Worm (Caenorhabditis elegans) whole organism, L3 larva: ENCODE data around the gene srz-12.

ENCODE experiments used
- ZK546.5 ChIP-seq: sonication (generic microtip); optimal IDR thresholded peaks from 2 replicates; lab custom pipeline; 2017; ENCODE audit warnings: missing biosample characterization, missing genetic modification characterization
- aly-2 ChIP-seq: fragments of 150-350 bp; optimal IDR thresholded peaks from 2 replicates; lab custom pipeline; 2014; ENCODE audit warnings: missing biosample characterization, missing genetic modification characterization
- ama-1 ChIP-seq: fragments of 150-350 bp; optimal IDR thresholded peaks from 2 replicates; lab custom pipeline; 2018
- ceh-16 ChIP-seq: sonication (generic microtip); optimal IDR thresholded peaks from 2 replicates; lab custom pipeline; 2017; ENCODE audit warnings: missing biosample characterization, missing genetic modification characterization
- ceh-28 ChIP-seq: fragments of 150-350 bp; optimal IDR thresholded peaks from 2 replicates; lab custom pipeline; 2014; ENCODE audit warnings: missing biosample characterization, missing genetic modification reagents, missing genetic modification characterization
- ceh-9 ChIP-seq: sonication (generic microtip); optimal IDR thresholded peaks from 2 replicates; lab custom pipeline; 2018; ENCODE audit warnings: missing biosample characterization, missing genetic modification characterization
- daf-12 ChIP-seq: fragments of 150-350 bp; optimal IDR thresholded peaks from 2 replicates; lab custom pipeline; 2014; ENCODE audit warnings: missing biosample characterization, missing genetic modification reagents, missing genetic modification characterization
- egl-5 ChIP-seq: fragments of 150-350 bp; optimal IDR thresholded peaks from 2 replicates; lab custom pipeline; 2017; ENCODE audit warnings: missing biosample characterization, missing genetic modification reagents, missing genetic modification characterization, inconsistent platforms
- elt-1 ChIP-seq: fragments of 150-350 bp; optimal IDR thresholded peaks from 2 replicates; lab custom pipeline; 2014; ENCODE audit warnings: missing biosample characterization, missing genetic modification characterization
- elt-2 ChIP-seq: sonication (generic microtip); optimal IDR thresholded peaks from 2 replicates; lab custom pipeline; 2016; ENCODE audit warnings: missing genetic modification reagents, mild to moderate bottlenecking, missing genetic modification characterization, missing compliant biosample characterization
- elt-3 ChIP-seq, 3 experiments: fragments of 150-350 bp in 1 of 3; sonication (generic microtip) in 2 of 3; optimal IDR thresholded peaks; 2 replicates in 2 of 3; 4 replicates in 1 of 3; lab custom pipeline; 2014 to 2017; ENCODE audit warnings: missing biosample characterization in 3 of 3, missing genetic modification characterization in 3 of 3
- eor-1 ChIP-seq, 2 experiments: fragments of 150-350 bp; optimal IDR thresholded peaks; 2 replicates each; lab custom pipeline; 2014 to 2018; ENCODE audit warnings: missing biosample characterization in 2 of 2, missing genetic modification characterization in 2 of 2
- fkh-10 ChIP-seq: sonication (generic microtip); optimal IDR thresholded peaks from 2 replicates; lab custom pipeline; 2017; ENCODE audit warnings: missing biosample characterization, missing genetic modification reagents, missing genetic modification characterization
- fos-1 ChIP-seq: fragments of 150-350 bp; optimal IDR thresholded peaks from 2 replicates; lab custom pipeline; 2014; ENCODE audit warnings: missing biosample characterization, missing genetic modification characterization
- hmg-11 ChIP-seq: sonication (generic microtip); optimal IDR thresholded peaks from 2 replicates; lab custom pipeline; 2016; ENCODE audit warnings: missing genetic modification characterization, missing compliant biosample characterization
- jun-1 ChIP-seq: fragments of 150-350 bp; optimal IDR thresholded peaks from 2 replicates; lab custom pipeline; 2014; ENCODE audit warnings: missing biosample characterization, missing genetic modification reagents, missing genetic modification characterization
- lin-15B ChIP-seq: fragments of 150-350 bp; optimal IDR thresholded peaks from 2 replicates; lab custom pipeline; 2014; ENCODE audit warnings: missing biosample characterization, missing genetic modification characterization
- lin-39 ChIP-seq: fragments of 150-350 bp; optimal IDR thresholded peaks from 2 replicates; lab custom pipeline; 2018; ENCODE audit warnings: missing biosample characterization, missing genetic modification reagents, missing genetic modification characterization
- nhr-11 ChIP-seq: fragments of 150-350 bp; optimal IDR thresholded peaks from 2 replicates; lab custom pipeline; 2014; ENCODE audit warnings: missing biosample characterization, missing genetic modification characterization
- nhr-12 ChIP-seq: fragments of 150-350 bp; optimal IDR thresholded peaks from 2 replicates; lab custom pipeline; 2014; ENCODE audit warnings: missing biosample characterization, missing genetic modification characterization
- nhr-25 ChIP-seq: sonication (generic microtip); optimal IDR thresholded peaks from 2 replicates; lab custom pipeline; 2017; ENCODE audit warnings: missing biosample characterization, missing genetic modification characterization
- nhr-28 ChIP-seq: fragments of 150-350 bp; optimal IDR thresholded peaks from 2 replicates; lab custom pipeline; 2014; ENCODE audit warnings: missing biosample characterization, missing genetic modification characterization
- nhr-43 ChIP-seq: sonication (generic microtip); optimal IDR thresholded peaks from 2 replicates; lab custom pipeline; 2016; ENCODE audit warnings: mild to moderate bottlenecking, missing genetic modification characterization, missing compliant biosample characterization; ENCODE audit not compliant: poor library complexity, severe bottlenecking
- nhr-67 ChIP-seq: fragments of 150-350 bp; optimal IDR thresholded peaks from 2 replicates; lab custom pipeline; 2014; ENCODE audit warnings: missing biosample characterization, missing genetic modification characterization
- pha-4 ChIP-seq: fragments of 150-350 bp; optimal IDR thresholded peaks from 2 replicates; lab custom pipeline; 2014; ENCODE audit warnings: missing biosample characterization, missing genetic modification reagents, missing genetic modification characterization
- pqm-1 ChIP-seq: fragments of 150-350 bp; optimal IDR thresholded peaks from 2 replicates; lab custom pipeline; 2017; ENCODE audit warnings: missing biosample characterization, missing genetic modification characterization, inconsistent platforms
- sea-2 ChIP-seq: fragments of 150-350 bp; sonication (generic microtip); optimal IDR thresholded peaks from 4 replicates; lab custom pipeline; 2014; ENCODE audit warnings: missing biosample characterization, missing genetic modification reagents, missing genetic modification characterization
- tbx-2 ChIP-seq: sonication (generic microtip); optimal IDR thresholded peaks from 2 replicates; lab custom pipeline; 2016; ENCODE audit warnings: mild to moderate bottlenecking, missing genetic modification characterization, missing compliant biosample characterization
- unc-39 ChIP-seq: sonication (generic microtip); optimal IDR thresholded peaks from 4 replicates; lab custom pipeline; 2017; ENCODE audit warnings: missing biosample characterization, missing genetic modification characterization
- unc-62 ChIP-seq: fragments of 150-350 bp; sonication (generic microtip); optimal IDR thresholded peaks from 4 replicates; lab custom pipeline; 2014; ENCODE audit warnings: missing biosample characterization, missing genetic modification reagents, missing genetic modification characterization
- zag-1 ChIP-seq: fragments of 150-350 bp; optimal IDR thresholded peaks from 2 replicates; lab custom pipeline; 2014; ENCODE audit warnings: missing biosample characterization, missing genetic modification characterization
- ztf-11 ChIP-seq: fragments of 150-350 bp; optimal IDR thresholded peaks from 2 replicates; lab custom pipeline; 2014; ENCODE audit warnings: missing biosample characterization, missing genetic modification characterization
- ztf-4 ChIP-seq: fragments of 150-350 bp; optimal IDR thresholded peaks from 2 replicates; lab custom pipeline; 2014; ENCODE audit warnings: missing biosample characterization, missing genetic modification characterization

The srz-12 gene

ce11 chrV:15829907-15830306 is 32.6 kb downstream of the srz-12 start, which contains the start of gene srbc-55:
TSS of gene srbc-55 (minus strand) at chrV:15830007.
- TF ChIP-seq elt-2 (tag; lab: Kevin White, UChicago) (no peak), ceh-28 (tag; lab: Kevin White, UChicago) (no peak), unc-39 (no peak), lin-39 (no peak), unc-62 (no peak), hmg-11 (tag; lab: Kevin White, UChicago) (no peak), egl-5 (tag; lab: Kevin White, UChicago) (no peak), tbx-2 (no peak)

- TF ChIP-seq ama-1 (lab: Kevin White, UChicago) = no peak
Measured at ce11 chrV:15826110-15826509, 36.4 kb downstream of the srz-12 start, which contains the start of gene srbc-51. TSS of gene srbc-51 (plus strand) at chrV:15826410.

- TF ChIP-seq ceh-9 (tag; lab: Kevin White, UChicago) (no peak), pha-4 (tag; lab: Kevin White, UChicago) (no peak), ztf-11 (tag; lab: Kevin White, UChicago) (no peak), ceh-28 (tag; lab: Kevin White, UChicago) (no peak), fos-1 (tag; lab: Kevin White, UChicago) (no peak), unc-39 (no peak), eor-1 (tag; optimal IDR thresholded peaks at IDR 0.05; lab: Kevin White, UChicago) (no peak), ceh-16 (tag; lab: Kevin White, UChicago) (no peak), jun-1 (tag; lab: Kevin White, UChicago) (no peak), pqm-1 (no peak), egl-5 (tag; lab: Kevin White, UChicago) (no peak), lin-39 (no peak), nhr-43 (tag; lab: Kevin White, UChicago) (no peak)
Measured at ce11 chrV:15824866-15825265, 37.6 kb downstream of the srz-12 start, which contains the start of gene srbc-50. TSS of gene srbc-50 (minus strand) at chrV:15824966.

ce11 chrV:15821398-15821797 is 41.1 kb downstream of the srz-12 start, which contains the start of gene srbc-49:
TSS of gene srbc-49 (plus strand) at chrV:15821698.
- TF ChIP-seq sea-2 (no peak), elt-1 (tag; lab: Kevin White, UChicago) (no peak), lin-15B (tag; lab: Kevin White, UChicago) (no peak), elt-3 (tag; optimal IDR thresholded peaks at IDR 0.05; lab: Kevin White, UChicago) (no peak), fkh-10 (GFP tag; lab: Kevin White, UChicago) (no peak), nhr-28 (tag; lab: Kevin White, UChicago) (no peak), nhr-11 (tag; lab: Kevin White, UChicago) (no peak), pha-4 (tag; lab: Kevin White, UChicago) (no peak), daf-12 (tag; lab: Kevin White, UChicago) (no peak), nhr-67 (tag; lab: Kevin White, UChicago) (no peak)

DNA sequence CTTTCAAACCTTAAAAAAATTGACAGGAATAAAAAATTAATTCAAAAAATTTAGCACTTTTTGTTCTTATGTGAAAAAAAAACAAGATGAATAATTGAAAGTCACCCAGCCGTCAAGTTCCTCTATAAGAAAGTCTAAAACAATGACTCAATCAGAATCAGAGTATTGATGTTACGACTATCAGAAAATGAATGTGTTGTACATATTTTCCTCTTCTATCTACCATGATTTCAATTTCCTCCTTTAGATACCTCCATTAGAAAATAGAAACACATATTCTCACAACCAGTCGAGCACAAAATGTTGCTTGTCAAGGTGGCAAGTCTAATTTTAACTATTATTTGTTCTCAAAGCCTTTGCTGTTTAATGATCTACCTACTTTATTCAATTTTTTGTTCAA is 42.5 kb downstream of the srz-12 start, which contains the start of gene srbc-48:
srbc-48 (plus strand) TSS at position 301 of the 400 bp plus-strand sequence.
- TF ChIP-seq nhr-11 (tag; lab: Kevin White, UChicago) (no peak), aly-2 (tag; lab: Kevin White, UChicago) (no peak), zag-1 (no peak), ZK546.5 (tag; lab: Kevin White, UChicago) (no peak), ama-1 (lab: Kevin White, UChicago) (no peak), pha-4 (tag; lab: Kevin White, UChicago) (no peak), eor-1 (tag; optimal IDR thresholded peaks at IDR 0.05; lab: Kevin White, UChicago) (no peak), ztf-4 (tag; lab: Kevin White, UChicago) (no peak), ztf-11 (tag; lab: Kevin White, UChicago) (no peak), elt-3 (tag; optimal IDR thresholded peaks at IDR 0.05; lab: Kevin White, UChicago) (no peak), ceh-28 (tag; lab: Kevin White, UChicago) (no peak), nhr-12 (tag; lab: Kevin White, UChicago) (no peak), fos-1 (tag; lab: Kevin White, UChicago) (no peak), lin-15B (tag; lab: Kevin White, UChicago) (no peak), nhr-28 (tag; lab: Kevin White, UChicago) (no peak), daf-12 (tag; lab: Kevin White, UChicago) (no peak), nhr-25 (tag; lab: Kevin White, UChicago) (no peak)
